Worm (Caenorhabditis elegans) whole organism, mixed stage, embryonic: ENCODE measurements around the gene srx-86.

Experiments used
- M03D4.4 ChIP-seq: sonication (generic microtip); optimal IDR thresholded peaks from 2 replicates; lab custom pipeline; 2017; ENCODE audit warnings: mild to moderate bottlenecking, missing genetic modification characterization, missing compliant biosample characterization
- ceh-83 ChIP-seq: fragments of 200-800 bp; sonication (Bioruptor generic); optimal IDR thresholded peaks from 2 replicates; lab custom pipeline; 2018; ENCODE audit warnings: mild to moderate bottlenecking, missing genetic modification characterization, missing compliant biosample characterization
- elt-3 ChIP-seq: fragments of 150-350 bp; optimal IDR thresholded peaks from 2 replicates; lab custom pipeline; 2014; ENCODE audit warnings: missing biosample characterization, missing genetic modification characterization
- lin-13 ChIP-seq: fragments of 150-350 bp; optimal IDR thresholded peaks from 2 replicates; lab custom pipeline; 2014; ENCODE audit warnings: missing biosample characterization, missing genetic modification characterization
- lin-32 ChIP-seq: fragments of 200-800 bp; sonication (Bioruptor generic); optimal IDR thresholded peaks from 2 replicates; lab custom pipeline; 2018; ENCODE audit warnings: mild to moderate bottlenecking, missing genetic modification characterization, missing compliant biosample characterization
- mep-1 ChIP-seq: fragments of 150-350 bp; optimal IDR thresholded peaks from 2 replicates; lab custom pipeline; 2017; ENCODE audit warnings: missing biosample characterization, missing genetic modification reagents, missing genetic modification characterization, inconsistent platforms
- mls-2 ChIP-seq: sonication (generic microtip); optimal IDR thresholded peaks from 2 replicates; lab custom pipeline; 2016; ENCODE audit warnings: mild to moderate bottlenecking, missing genetic modification characterization, moderate library complexity, missing compliant biosample characterization
- nhr-237 ChIP-seq: fragments of 150-350 bp; optimal IDR thresholded peaks from 2 replicates; lab custom pipeline; 2014; ENCODE audit warnings: missing biosample characterization, missing genetic modification characterization
- nhr-76 ChIP-seq: sonication (generic microtip); optimal IDR thresholded peaks from 2 replicates; lab custom pipeline; 2017; ENCODE audit warnings: missing biosample characterization, missing genetic modification characterization
- sem-2 ChIP-seq: fragments of 200-800 bp; sonication (Bioruptor generic); optimal IDR thresholded peaks from 2 replicates; lab custom pipeline; 2018; ENCODE audit warnings: mild to moderate bottlenecking, missing genetic modification characterization, missing compliant biosample characterization
- sptf-1 ChIP-seq: sonication (generic microtip); optimal IDR thresholded peaks from 2 replicates; lab custom pipeline; 2017; ENCODE audit warnings: mild to moderate bottlenecking, missing genetic modification characterization, moderate library complexity, missing compliant biosample characterization
- unc-62 ChIP-seq: fragments of 150-350 bp; optimal IDR thresholded peaks from 2 replicates; lab custom pipeline; 2014; ENCODE audit warnings: missing biosample characterization, missing genetic modification reagents, missing genetic modification characterization
- ztf-11 ChIP-seq: fragments of 150-350 bp; optimal IDR thresholded peaks from 2 replicates; lab custom pipeline; 2014; ENCODE audit warnings: missing biosample characterization, missing genetic modification characterization

DNA sequence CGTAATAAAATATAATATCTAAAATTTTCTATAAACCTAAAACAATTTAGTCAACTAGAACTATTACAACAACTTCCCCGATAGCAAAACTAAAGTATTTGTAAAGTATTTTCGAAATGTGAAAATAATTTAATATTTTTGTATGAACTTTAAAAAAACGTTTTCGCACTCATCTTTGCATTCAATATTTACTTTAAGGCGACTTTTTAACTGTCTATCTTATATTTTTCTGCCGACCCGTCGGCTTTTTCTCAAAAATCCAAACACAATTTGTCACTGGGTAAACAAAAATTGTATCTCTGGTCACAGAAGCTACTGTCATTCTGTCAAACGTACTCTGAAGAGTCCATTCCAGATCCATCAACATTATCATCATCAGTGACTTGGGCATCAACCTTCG is 42.5 kb downstream of the srx-86 start:
- TF ChIP-seq ceh-83 (GFP tag; lab: Kevin White, UChicago) = no peak
- no peak for TF ChIP-seq sem-2 (GFP tag; lab: Kevin White, UChicago)
- TF ChIP-seq ztf-11 (tag; lab: Kevin White, UChicago) = no peak
- TF ChIP-seq mls-2 (tag; lab: Kevin White, UChicago) = no peak
- TF ChIP-seq unc-62 = no peak
- TF ChIP-seq sptf-1 (tag; lab: Kevin White, UChicago) = no peak
- no peak for TF ChIP-seq nhr-76
- TF ChIP-seq mep-1 = no peak
- no peak for TF ChIP-seq lin-32 (GFP tag; lab: Kevin White, UChicago)
- TF ChIP-seq elt-3 (tag; lab: Kevin White, UChicago) = no peak
- TF ChIP-seq lin-13 = no peak
- TF ChIP-seq M03D4.4 (tag; lab: Kevin White, UChicago) = no peak
- no peak for TF ChIP-seq nhr-237 (tag; lab: Kevin White, UChicago)
